Fruit fly (Drosophila melanogaster): Measurements from ENCODE around the gene CG45075.

The CG45075 gene

DNA sequence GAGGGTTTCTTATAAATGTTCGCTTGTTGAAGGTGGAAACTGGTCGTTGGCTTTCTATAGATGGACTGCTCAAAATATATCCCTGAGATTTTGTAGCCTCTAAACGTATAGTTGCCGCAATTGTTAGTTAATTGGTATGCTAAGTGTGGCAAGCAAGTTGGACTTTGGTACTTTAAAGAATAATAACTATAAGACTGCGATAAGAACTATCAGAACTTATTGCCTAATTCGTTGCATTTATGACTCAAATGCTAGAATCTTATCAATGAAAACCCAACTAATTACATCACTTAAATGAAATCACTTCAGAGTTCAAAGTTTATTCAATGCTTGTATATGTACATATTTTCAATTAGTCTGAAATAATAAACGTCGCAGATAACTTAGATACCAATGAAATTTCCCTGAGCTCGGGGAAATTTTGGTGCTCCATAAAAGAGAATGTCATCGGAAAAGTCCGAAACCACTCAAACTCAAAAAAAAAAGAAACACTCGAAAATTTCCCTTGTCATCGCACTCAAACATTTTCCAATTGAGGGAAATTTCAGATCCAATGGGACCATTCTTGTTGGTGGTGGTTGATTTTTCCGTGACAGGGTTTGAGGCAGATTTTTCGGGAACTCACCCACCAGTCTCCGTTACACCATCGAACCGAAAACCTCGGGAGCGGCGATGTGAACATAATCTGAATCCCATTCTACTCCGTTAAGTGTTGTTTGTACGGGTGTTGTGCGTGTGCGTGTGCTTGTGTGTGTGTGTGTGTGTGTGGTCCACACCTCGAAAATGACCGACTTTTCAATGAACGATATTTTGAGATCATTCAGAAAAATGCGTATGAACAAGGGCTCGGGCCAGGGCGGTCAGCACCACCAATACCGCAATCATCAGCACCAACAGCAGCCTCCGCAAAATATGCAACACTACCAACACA lies at the start of gene CG45075 (continued):
- TF ChIP-seq chn (GFP tag; optimal IDR thresholded peaks at IDR 0.05) (peak; percentile 37), gcm (GFP tag; optimal IDR thresholded peaks at IDR 0.05) (peak; percentile 60), p53 (GFP tag; optimal IDR thresholded peaks at IDR 0.05) (no peak), h (optimal IDR thresholded peaks at IDR 0.05) (no peak), CG4820 (GFP tag; optimal IDR thresholded peaks at IDR 0.05) (no peak), bcd (GFP tag; optimal IDR thresholded peaks at IDR 0.05) (no peak), emc (GFP tag; optimal IDR thresholded peaks at IDR 0.05) (no peak), cg (GFP tag; optimal IDR thresholded peaks at IDR 0.05) (peak; percentile 76), CG42726 (GFP tag; IDR thresholded peaks at IDR 0.05; ENCODE audit: partially characterized antibody) (0 out of 2 replicates have a peak, but pooled peaks have one; percentile 51), CG7745 (tag; optimal IDR thresholded peaks at IDR 0.05) (peak; percentile 32), fd64A (GFP tag; optimal IDR thresholded peaks at IDR 0.05) (peak; percentile 1), CG2129 (GFP tag; IDR thresholded peaks at IDR 0.05; ENCODE audit: partially characterized antibody) (no peak), CG6254 (GFP tag; optimal IDR thresholded peaks at IDR 0.05) (no peak), CG11398 (GFP tag; optimal IDR thresholded peaks at IDR 0.05) (no peak), Sry-δ (GFP tag; optimal IDR thresholded peaks at IDR 0.05) (no peak), CG5953 (GFP tag; IDR thresholded peaks at IDR 0.05) (0 out of 2 replicates have a peak, but pooled peaks have one; percentile 24), Dek (tag; optimal IDR thresholded peaks at IDR 0.05) (no peak), luna (GFP tag; optimal IDR thresholded peaks at IDR 0.05) (no peak), nerfin-1 (tag; optimal IDR thresholded peaks at IDR 0.05) (peak; percentile 38), CG2199 (GFP tag; IDR thresholded peaks at IDR 0.05) (0 out of 3 replicates have a peak, but pooled peaks have one; percentile 11), insv (GFP tag; optimal IDR thresholded peaks at IDR 0.05) (peak in 1 of 2 experiments; percentile 93), CG13123 (GFP tag; optimal IDR thresholded peaks at IDR 0.05) (no peak), pros (GFP tag; optimal IDR thresholded peaks at IDR 0.05) (peak; percentile 41), Fer1 (GFP tag; optimal IDR thresholded peaks at IDR 0.05) (peak; percentile 26), CG31365 (tag; optimal IDR thresholded peaks at IDR 0.05) (no peak), kni (GFP tag; optimal IDR thresholded peaks at IDR 0.05) (peak; percentile 36), ci (GFP tag; IDR thresholded peaks at IDR 0.05) (peak; percentile 70; the same call in 2 of the 3 replicates), CG3995 (GFP tag; optimal IDR thresholded peaks at IDR 0.05) (no peak), CG14050 (GFP tag; IDR thresholded peaks at IDR 0.05) (no peak), CG17802 (tag; optimal IDR thresholded peaks at IDR 0.05) (no peak), Ets97D (GFP tag; optimal IDR thresholded peaks at IDR 0.05) (peak; percentile 6), tna (GFP tag; IDR thresholded peaks at IDR 0.05; ENCODE audit: partially characterized antibody) (no peak), Hr78 (GFP tag; optimal IDR thresholded peaks at IDR 0.05) (peak in 1 of 2 experiments; percentile 69), YL-1 (GFP tag; optimal IDR thresholded peaks at IDR 0.05) (no peak), CG32772 (GFP tag; IDR thresholded peaks at IDR 0.05) (no peak), ewg (GFP tag; optimal IDR thresholded peaks at IDR 0.05) (peak; percentile 17), scrt (GFP tag; optimal IDR thresholded peaks at IDR 0.05) (peak; percentile 19), Dip3 (GFP tag; optimal IDR thresholded peaks at IDR 0.05) (no peak), CG17186 (GFP tag; optimal IDR thresholded peaks at IDR 0.05) (no peak), eyg (GFP tag; optimal IDR thresholded peaks at IDR 0.05) (no peak), HmgZ (tag; optimal IDR thresholded peaks at IDR 0.05) (peak; percentile 10), CG1647 (GFP tag; optimal IDR thresholded peaks at IDR 0.05) (no peak)

Data from whole organism, embryonic.